Worm (Caenorhabditis elegans): ENCODE results near the gene K04G11.1.
A peak's percentile ranks its signal among the peaks of the same experiment; 100 is the strongest.

Gene K04G11.1

DNA sequence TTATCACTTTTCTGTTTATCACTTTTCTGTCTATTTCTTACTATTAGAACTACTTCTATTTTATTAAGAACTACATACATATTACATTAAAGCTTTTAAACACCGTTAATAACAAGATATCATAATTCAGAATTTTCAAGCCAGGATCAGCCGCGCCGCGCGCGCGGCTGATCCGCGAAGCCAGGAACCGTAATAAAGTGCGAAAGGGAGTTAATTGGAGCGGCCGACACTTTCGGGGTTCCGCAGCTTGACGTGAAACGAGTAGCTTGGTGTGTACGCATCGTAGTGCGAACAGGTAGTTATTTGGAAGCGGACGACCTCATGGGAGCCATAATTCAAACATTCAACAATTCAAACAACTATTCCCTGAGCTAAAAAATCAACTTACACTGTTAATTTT, 19.7 kb downstream of the K04G11.1 start:
- TF ChIP-seq nfya-1 (tag; optimal IDR thresholded peaks at IDR 0.05): no peak
- no peak for TF ChIP-seq unc-42 (tag; optimal IDR thresholded peaks at IDR 0.05)
- TF ChIP-seq hlh-30 (tag; optimal IDR thresholded peaks at IDR 0.05; ENCODE audit: insufficient read depth): no peak
- TF ChIP-seq pat-9 (tag; optimal IDR thresholded peaks at IDR 0.05): no peak
- no peak for TF ChIP-seq rnt-1 (tag; optimal IDR thresholded peaks at IDR 0.05)
- TF ChIP-seq ceh-31 (tag; optimal IDR thresholded peaks at IDR 0.05): no peak
- TF ChIP-seq tbx-2 (tag; optimal IDR thresholded peaks at IDR 0.05): no peak
- no peak for TF ChIP-seq unc-3 (GFP tag; conservative IDR thresholded peaks at IDR 0.05)
- TF ChIP-seq unc-3 (tag; optimal IDR thresholded peaks at IDR 0.05): no peak
- TF ChIP-seq ceh-48 (tag; optimal IDR thresholded peaks at IDR 0.05): no peak

DNA sequence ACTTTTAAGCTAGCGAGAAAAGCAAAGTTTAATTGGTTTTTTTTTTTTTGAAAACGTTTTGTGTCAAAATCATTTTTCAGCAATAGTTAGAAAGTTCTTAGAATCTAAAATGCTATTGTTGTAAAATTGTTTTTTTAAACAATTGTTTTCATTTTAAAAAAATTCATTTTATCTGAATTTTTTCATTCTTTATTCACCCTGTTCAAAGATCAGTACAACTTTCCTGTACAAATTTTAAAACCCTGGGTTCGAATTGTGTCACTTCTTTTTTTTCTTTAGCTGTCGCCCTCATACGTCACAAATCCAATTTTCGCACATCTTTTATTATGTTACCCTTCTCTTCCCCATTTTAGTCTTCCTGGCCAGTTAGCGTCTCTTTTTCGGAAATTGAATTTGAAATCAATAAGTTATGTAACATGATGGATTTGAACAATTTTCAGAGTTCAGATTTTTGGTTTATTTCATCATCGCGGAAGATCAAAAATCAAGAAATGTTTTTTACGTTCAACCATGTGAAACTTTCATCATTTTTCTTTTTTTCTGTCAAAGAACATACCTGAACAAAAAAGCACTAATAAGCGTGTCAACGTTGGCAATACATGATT, 21.5 kb downstream of the K04G11.1 start:
- peak; percentile 100 for TF ChIP-seq unc-42 (tag; optimal IDR thresholded peaks at IDR 0.05)
- no peak for TF ChIP-seq K02D7.2 (tag; optimal IDR thresholded peaks at IDR 0.05)

DNA sequence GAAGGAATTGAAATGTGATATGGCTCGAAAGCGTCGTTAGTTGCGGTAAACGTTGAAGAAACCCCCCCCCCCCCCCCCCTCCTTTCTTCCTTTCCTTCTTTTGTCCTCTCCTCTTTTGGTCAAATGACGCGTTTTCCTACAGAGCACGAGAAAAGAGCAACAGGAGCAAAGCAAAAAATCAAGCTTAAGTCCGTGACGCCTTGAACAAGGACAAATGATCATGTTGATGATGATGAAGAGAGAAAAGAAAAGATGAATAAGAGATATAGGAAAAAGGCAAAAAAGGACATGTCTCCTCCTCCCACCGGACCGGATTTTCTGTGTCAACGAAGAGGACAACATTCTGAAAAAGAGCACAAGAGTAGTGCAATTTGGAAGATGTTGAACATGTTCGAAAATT, 24.3 kb downstream of the K04G11.1 start:
- TF ChIP-seq ceh-31 (tag; optimal IDR thresholded peaks at IDR 0.05) (no peak), pax-1 (tag; optimal IDR thresholded peaks at IDR 0.05) (no peak), nhr-232 (tag; optimal IDR thresholded peaks at IDR 0.05) (no peak), dve-1 (tag; optimal IDR thresholded peaks at IDR 0.05) (no peak), che-1 (tag; optimal IDR thresholded peaks at IDR 0.05) (no peak), npax-4 (tag; optimal IDR thresholded peaks at IDR 0.05) (no peak), sdc-2 (tag; optimal IDR thresholded peaks at IDR 0.05) (no peak), C08G9.2 (tag; optimal IDR thresholded peaks at IDR 0.05) (no peak), K09A11.1 (tag; optimal IDR thresholded peaks at IDR 0.05; ENCODE audit: insufficient read depth) (no peak), unc-55 (GFP tag; optimal IDR thresholded peaks at IDR 0.05) (no peak), ceh-14 (tag; optimal IDR thresholded peaks at IDR 0.05) (no peak), ceh-48 (tag; optimal IDR thresholded peaks at IDR 0.05) (no peak)

DNA sequence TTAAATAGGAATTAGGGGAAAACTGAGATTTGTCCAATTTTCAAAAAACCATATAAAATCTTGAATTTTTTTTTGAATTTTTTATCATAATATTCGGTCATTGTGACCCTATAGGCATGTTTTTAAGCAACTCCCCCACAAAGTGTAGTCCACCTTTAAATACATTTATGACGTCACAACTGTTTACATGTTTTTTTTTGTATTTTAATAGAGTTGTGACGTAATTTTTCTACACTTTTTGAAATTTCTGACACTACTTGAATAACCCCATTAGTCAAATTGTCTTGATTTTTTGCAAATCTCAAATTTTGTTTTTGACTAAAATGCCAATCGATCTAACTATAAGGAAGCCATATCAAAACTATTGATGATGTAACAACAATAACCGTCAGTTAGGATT, 30.8 kb downstream of the K04G11.1 start:
- TF ChIP-seq ahr-1 (tag; optimal IDR thresholded peaks at IDR 0.05) (no peak), lin-11 (tag; optimal IDR thresholded peaks at IDR 0.05) (no peak), rnt-1 (tag; optimal IDR thresholded peaks at IDR 0.05) (no peak), fkh-10 (GFP tag; optimal IDR thresholded peaks at IDR 0.05) (no peak), sdc-2 (tag; optimal IDR thresholded peaks at IDR 0.05) (no peak), gmeb-2 (tag; optimal IDR thresholded peaks at IDR 0.05) (no peak), ceh-34 (tag; optimal IDR thresholded peaks at IDR 0.05) (no peak), ama-1 (optimal IDR thresholded peaks at IDR 0.05) (no peak), tbx-2 (tag; optimal IDR thresholded peaks at IDR 0.05) (no peak), zip-5 (tag; optimal IDR thresholded peaks at IDR 0.05) (no peak)

DNA sequence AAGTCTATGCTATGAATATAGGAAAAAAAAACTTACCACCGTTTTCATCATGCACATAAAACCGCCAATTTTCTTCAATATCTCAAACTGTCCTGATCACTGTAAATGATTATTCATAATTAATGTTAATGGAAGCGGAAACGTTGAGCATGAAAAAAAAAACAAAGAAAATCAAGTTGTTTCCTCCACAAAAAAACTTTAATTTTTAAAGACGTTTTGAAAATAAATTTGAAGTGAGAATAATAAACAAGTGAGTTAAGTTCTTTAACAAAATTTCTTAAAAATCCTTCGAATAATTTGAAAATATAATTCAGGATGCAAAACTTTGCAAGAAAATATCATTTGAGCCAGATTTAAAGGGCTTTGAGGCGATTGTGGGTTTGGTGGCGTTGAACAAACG, 35.0 kb downstream of the K04G11.1 start, which contains the start of gene irk-3:
Gene irk-3 (minus strand): TSS at position 101 of the 400 bp plus-strand sequence.
- TF ChIP-seq hlh-15 (tag; optimal IDR thresholded peaks at IDR 0.05) (no peak), ceh-2 (tag; optimal IDR thresholded peaks at IDR 0.05) (no peak), ceh-14 (tag; optimal IDR thresholded peaks at IDR 0.05) (no peak), pag-3 (tag; optimal IDR thresholded peaks at IDR 0.05; ENCODE audit: borderline replicate concordance) (no peak), pat-9 (tag; optimal IDR thresholded peaks at IDR 0.05) (no peak)

DNA sequence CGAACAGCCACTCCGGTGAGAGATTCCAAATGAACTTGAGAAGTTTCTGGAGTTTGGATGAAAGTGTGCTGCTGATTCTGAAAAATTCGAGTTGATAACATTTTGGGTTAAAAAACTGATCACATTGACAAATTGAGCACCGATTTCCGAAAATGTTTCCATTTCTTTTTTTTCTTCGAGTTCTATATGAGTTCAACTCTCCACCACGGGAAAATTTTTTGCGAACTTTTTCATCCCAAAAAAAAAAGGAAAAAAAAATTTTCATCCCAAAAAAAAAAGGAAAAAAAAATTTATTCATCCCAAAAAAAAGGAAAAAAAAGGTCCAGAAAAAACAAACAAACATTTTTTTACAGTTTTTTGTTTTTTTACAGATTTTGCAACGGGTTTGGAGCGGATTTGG, 41.8 kb downstream of the K04G11.1 start, which contains the start of gene Y60A9A.1:
Gene Y60A9A.1 (minus strand): TSS at position 101 of the 400 bp plus-strand sequence.
- TF ChIP-seq unc-3 (GFP tag; conservative IDR thresholded peaks at IDR 0.05) (no peak), unc-3 (tag; optimal IDR thresholded peaks at IDR 0.05) (no peak), lin-11 (tag; optimal IDR thresholded peaks at IDR 0.05) (no peak), che-1 (tag; optimal IDR thresholded peaks at IDR 0.05) (no peak), hlh-30 (tag; optimal IDR thresholded peaks at IDR 0.05; ENCODE audit: insufficient read depth) (no peak)
